Worm (Caenorhabditis elegans) whole organism, mixed stage, embryonic: Measurements from ENCODE around the gene ula-1.

Experiments used
- ces-1 ChIP-seq: fragments of 150-350 bp; optimal IDR thresholded peaks from 2 replicates; lab custom pipeline; 2014; ENCODE audit warnings: missing biosample characterization, missing genetic modification reagents, missing genetic modification characterization
- elt-3 ChIP-seq: fragments of 150-350 bp; optimal IDR thresholded peaks from 2 replicates; lab custom pipeline; 2014; ENCODE audit warnings: missing biosample characterization, missing genetic modification characterization
- lsy-2 ChIP-seq: fragments of 150-350 bp; optimal IDR thresholded peaks from 2 replicates; lab custom pipeline; 2014; ENCODE audit warnings: missing biosample characterization, missing genetic modification characterization
- nhr-12 ChIP-seq: fragments of 150-350 bp; optimal IDR thresholded peaks from 2 replicates; lab custom pipeline; 2014; ENCODE audit warnings: missing biosample characterization, missing genetic modification characterization
- nhr-237 ChIP-seq: fragments of 150-350 bp; optimal IDR thresholded peaks from 2 replicates; lab custom pipeline; 2014; ENCODE audit warnings: missing biosample characterization, missing genetic modification characterization
- nhr-76 ChIP-seq: sonication (generic microtip); optimal IDR thresholded peaks from 2 replicates; lab custom pipeline; 2017; ENCODE audit warnings: missing biosample characterization, missing genetic modification characterization
- pha-4 ChIP-seq: fragments of 150-350 bp; optimal IDR thresholded peaks from 2 replicates; lab custom pipeline; 2018; ENCODE audit warnings: missing biosample characterization, missing genetic modification reagents, missing genetic modification characterization
- snpc-4 ChIP-seq: fragments of 150-350 bp; optimal IDR thresholded peaks from 2 replicates; lab custom pipeline; 2014; ENCODE audit warnings: missing biosample characterization, missing genetic modification characterization
- sptf-1 ChIP-seq: sonication (generic microtip); optimal IDR thresholded peaks from 2 replicates; lab custom pipeline; 2017; ENCODE audit warnings: mild to moderate bottlenecking, missing genetic modification characterization, moderate library complexity, missing compliant biosample characterization
- unc-62 ChIP-seq: fragments of 150-350 bp; optimal IDR thresholded peaks from 2 replicates; lab custom pipeline; 2014; ENCODE audit warnings: missing biosample characterization, missing genetic modification reagents, missing genetic modification characterization
- ztf-11 ChIP-seq: fragments of 150-350 bp; optimal IDR thresholded peaks from 2 replicates; lab custom pipeline; 2014; ENCODE audit warnings: missing biosample characterization, missing genetic modification characterization

ce11 chrIII:4878281-4878680 is 41.8 kb downstream of the ula-1 start, which contains the start of the genes tost-1 and arx-6:
- TF ChIP-seq snpc-4 (tag; lab: Kevin White, UChicago): no peak
- TF ChIP-seq ztf-11 (tag; lab: Kevin White, UChicago): no peak
- TF ChIP-seq nhr-12: no peak
- peak; percentile 19 for TF ChIP-seq pha-4 (tag; lab: Kevin White, UChicago)
- no peak for TF ChIP-seq sptf-1
- peak; percentile 37 for TF ChIP-seq lsy-2
- no peak for TF ChIP-seq nhr-237 (tag; lab: Kevin White, UChicago)
- no peak for TF ChIP-seq ces-1 (GFP tag; lab: Kevin White, UChicago)
- no peak for TF ChIP-seq nhr-76 (tag; lab: Kevin White, UChicago)
- no peak for TF ChIP-seq unc-62 (GFP tag; lab: Kevin White, UChicago)
- no peak for TF ChIP-seq elt-3 (tag; lab: Kevin White, UChicago)
